Fruit fly (Drosophila melanogaster) whole organism, wandering third instar larva: ENCODE data around the gene CG34030.

Source experiments
- Jra ChIP-seq: sonication (Bioruptor generic); optimal IDR thresholded peaks from 2 replicates; lab custom pipeline; 2016; ENCODE audit warnings: missing biosample characterization, missing genetic modification characterization
- dsf ChIP-seq: sonication (Bioruptor generic); optimal IDR thresholded peaks from 2 replicates; lab custom pipeline; 2016; ENCODE audit warnings: missing biosample characterization, missing genetic modification characterization, borderline replicate concordance

DNA sequence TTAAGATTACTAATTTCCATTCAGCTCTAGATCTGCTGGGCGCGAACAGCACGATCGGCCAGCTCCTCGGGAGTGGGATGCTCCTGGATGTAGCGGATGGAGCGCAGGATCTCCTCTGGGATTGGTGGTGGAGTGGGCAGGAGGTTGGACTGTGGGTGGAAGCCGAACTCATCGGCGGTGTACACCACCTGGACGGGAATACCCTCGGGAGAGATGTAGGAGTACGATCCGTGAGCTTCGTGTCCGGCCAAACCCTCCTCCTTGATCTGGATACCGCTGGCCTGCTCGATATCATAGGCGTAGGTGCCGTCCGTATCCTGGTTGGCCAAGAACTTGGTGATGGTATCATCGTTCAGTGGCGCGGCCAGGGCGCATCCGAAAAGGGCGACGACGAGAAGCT, 11.0 kb upstream of the CG34030 start:
- TF ChIP-seq Jra (GFP tag; lab: Kevin White, UChicago): no peak
- no peak for TF ChIP-seq dsf
